Worm (Caenorhabditis elegans): ENCODE data around the gene R02F2.1.

DNA sequence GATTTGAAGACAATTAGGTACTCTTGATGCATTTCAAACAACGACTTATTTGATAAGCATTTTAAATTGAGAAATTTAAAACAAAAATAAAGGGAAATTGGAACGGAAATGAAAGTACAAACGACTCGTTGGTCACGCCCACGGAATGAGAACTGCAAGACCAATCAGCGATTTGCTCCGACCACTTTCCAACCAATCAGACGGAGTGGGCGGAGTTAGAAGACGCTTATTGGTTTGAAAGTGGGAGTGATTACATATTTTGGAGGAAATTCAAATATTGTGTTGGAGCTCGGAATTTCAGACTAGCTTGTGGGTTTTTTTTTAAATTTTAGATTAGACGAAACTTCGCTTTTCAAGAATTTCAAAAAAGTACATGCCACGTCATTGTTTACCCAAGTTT lies 32.6 kb upstream of the R02F2.1 start:
- no peak for TF ChIP-seq F13H6.1 (tag; optimal IDR thresholded peaks at IDR 0.05)
- no peak for TF ChIP-seq nhr-23 (tag; optimal IDR thresholded peaks at IDR 0.05)
- no peak for TF ChIP-seq mab-5 (tag; optimal IDR thresholded peaks at IDR 0.05)
- no peak for TF ChIP-seq gmeb-1 (tag; optimal IDR thresholded peaks at IDR 0.05)
- TF ChIP-seq nhr-237 (tag; optimal IDR thresholded peaks at IDR 0.05): no peak
- no peak for TF ChIP-seq elt-3 (tag; optimal IDR thresholded peaks at IDR 0.05)

Data from whole organism, L2 larva.